Worm (Caenorhabditis elegans): Measurements from ENCODE around the gene snb-5.

DNA sequence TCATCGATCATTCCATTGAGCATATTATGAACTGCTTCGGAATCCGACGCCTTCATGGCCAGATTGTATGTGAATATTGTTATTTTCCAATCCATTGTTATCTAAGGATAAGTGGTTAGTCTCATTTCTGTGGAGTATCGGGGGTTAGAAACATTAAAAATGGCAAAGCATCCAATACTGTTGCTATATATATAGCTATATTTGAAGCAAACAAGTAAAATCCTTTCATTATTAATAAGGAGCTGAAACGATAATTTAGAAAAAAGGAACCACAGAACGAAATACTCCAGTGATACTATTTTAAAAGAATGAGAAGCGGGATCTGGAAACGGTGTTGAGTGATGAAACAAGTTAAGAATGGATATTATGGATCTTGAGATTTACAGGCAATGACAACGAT, 41.6 kb upstream of the snb-5 start, which contains the start of gene inpp-5K:
- TF ChIP-seq snpc-4 (tag; optimal IDR thresholded peaks at IDR 0.05): no peak
- no peak for TF ChIP-seq fos-1 (tag; optimal IDR thresholded peaks at IDR 0.05)
- no peak for TF ChIP-seq egl-27 (tag; optimal IDR thresholded peaks at IDR 0.05)
- TF ChIP-seq elt-1 (tag; optimal IDR thresholded peaks at IDR 0.05): no peak
- TF ChIP-seq hmg-11 (tag; optimal IDR thresholded peaks at IDR 0.05): no peak
